Worm (Caenorhabditis elegans): ENCODE data around the gene Y61A9LA.4.

DNA sequence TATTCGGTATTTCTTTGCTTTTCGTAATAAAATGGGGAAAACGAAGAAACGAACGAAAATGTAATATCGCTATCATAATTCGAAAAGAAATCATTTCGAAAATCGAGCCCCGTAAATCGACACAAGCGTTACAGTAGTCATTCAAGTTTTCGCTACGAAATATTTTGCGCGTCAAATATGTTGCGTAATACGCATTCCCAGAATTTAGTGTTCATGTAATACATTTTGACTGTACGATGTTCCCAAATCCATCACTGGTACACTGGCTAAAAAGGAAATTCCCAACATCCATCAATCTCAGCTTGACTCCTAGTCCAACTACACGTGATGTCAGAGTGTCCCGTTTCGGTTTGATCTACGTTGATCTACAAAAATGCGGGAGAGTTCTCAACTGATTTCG, 32.6 kb upstream of the Y61A9LA.4 start:
- no peak for TF ChIP-seq mdl-1 (tag; optimal IDR thresholded peaks at IDR 0.05)
- no peak for TF ChIP-seq ztf-11 (tag; optimal IDR thresholded peaks at IDR 0.05)
- TF ChIP-seq unc-62 (GFP tag; optimal IDR thresholded peaks at IDR 0.05): no peak
- TF ChIP-seq nhr-28 (tag; optimal IDR thresholded peaks at IDR 0.05): no peak
- no peak for TF ChIP-seq nhr-237 (tag; optimal IDR thresholded peaks at IDR 0.05)
- TF ChIP-seq unc-98 (GFP tag; IDR thresholded peaks at IDR 0.05): no peak
- TF ChIP-seq rnt-1 (tag; optimal IDR thresholded peaks at IDR 0.05): no peak
- no peak for TF ChIP-seq mab-9 (GFP tag; IDR thresholded peaks at IDR 0.05)
- no peak for TF ChIP-seq tbx-2 (tag; optimal IDR thresholded peaks at IDR 0.05)
- TF ChIP-seq snpc-4 (tag; optimal IDR thresholded peaks at IDR 0.05): no peak
- no peak for TF ChIP-seq egl-27 (tag; optimal IDR thresholded peaks at IDR 0.05)
- TF ChIP-seq lin-13 (GFP tag; optimal IDR thresholded peaks at IDR 0.05): no peak
- TF ChIP-seq nhr-77 (tag; optimal IDR thresholded peaks at IDR 0.05): no peak
